Worm (Caenorhabditis elegans) whole organism, L4 larva: ENCODE measurements around the gene cpd-2.
A peak's percentile ranks its signal among the peaks of the same experiment; 100 is the strongest.

Source experiments
- D1046.2 ChIP-seq: fragments of 200-800 bp; sonication (Bioruptor generic); IDR thresholded peaks from 2 replicates; pipeline ENCODE4 v1.3.6; 2022; ENCODE audit warnings: missing genetic modification characterization, missing compliant biosample characterization
- F26F4.8 ChIP-seq: fragments of 200-800 bp; sonication (Bioruptor generic); conservative IDR thresholded peaks from 2 replicates; pipeline ENCODE4 v1.3.6; 2022; ENCODE audit warnings: missing genetic modification characterization, missing compliant biosample characterization
- F44E2.7 ChIP-seq: fragments of 200-800 bp; sonication (Bioruptor generic); IDR thresholded peaks from 2 replicates; pipeline ENCODE4 v2.1.2; 2022; ENCODE audit warnings: missing genetic modification characterization, missing compliant biosample characterization
- R02D3.7 ChIP-seq: fragments of 150-350 bp; sonication (generic microtip); optimal IDR thresholded peaks from 3 replicates; lab custom pipeline; 2014; ENCODE audit warnings: missing biosample characterization, missing genetic modification characterization
- T20F7.1 ChIP-seq: fragments of 200-800 bp; sonication (Bioruptor generic); optimal IDR thresholded peaks from 2 replicates; lab custom pipeline; 2018; ENCODE audit warnings: mild to moderate bottlenecking, missing genetic modification characterization, missing compliant biosample characterization
- Y105C5A.15 ChIP-seq: fragments of 200-800 bp; sonication (Bioruptor generic); IDR thresholded peaks from 2 replicates; pipeline ENCODE4 v1.3.6; 2022; ENCODE audit warnings: missing genetic modification characterization, missing compliant biosample characterization
- Y48G9A.11 ChIP-seq: fragments of 200-800 bp; sonication (Bioruptor generic); IDR thresholded peaks from 2 replicates; pipeline ENCODE4 v1.3.6; 2022; ENCODE audit warnings: missing genetic modification reagents, missing genetic modification characterization, missing compliant biosample characterization
- ZK337.2 ChIP-seq: fragments of 200-800 bp; sonication (Bioruptor generic); IDR thresholded peaks from 2 replicates; pipeline ENCODE4 v1.3.6; 2022; ENCODE audit warnings: missing genetic modification reagents, missing genetic modification characterization, missing compliant biosample characterization
- aha-1 ChIP-seq: fragments of 150-350 bp; peaks from one replicate; lab custom pipeline; 2014; ENCODE audit warnings: missing biosample characterization, missing genetic modification characterization
- ama-1 ChIP-seq: fragments of 150-350 bp; optimal IDR thresholded peaks from 2 replicates; lab custom pipeline; 2014; ENCODE audit warnings: inconsistent platforms, mixed read lengths
- arid-1 ChIP-seq: fragments of 200-800 bp; sonication (Bioruptor generic); conservative IDR thresholded peaks from 2 replicates; pipeline ENCODE4 v1.3.6; 2022; ENCODE audit warnings: missing genetic modification reagents, missing genetic modification characterization, missing compliant biosample characterization
- ceh-20 ChIP-seq: fragments of 200-800 bp; sonication (Bioruptor generic); IDR thresholded peaks from 2 replicates; pipeline ENCODE4 v1.3.6; 2022; ENCODE audit warnings: missing genetic modification reagents, missing genetic modification characterization, missing compliant biosample characterization
- ceh-28 ChIP-seq: fragments of 150-350 bp; optimal IDR thresholded peaks from 2 replicates; lab custom pipeline; 2014; ENCODE audit warnings: missing biosample characterization, missing genetic modification reagents, missing genetic modification characterization
- ceh-62 ChIP-seq: sonication (generic microtip); optimal IDR thresholded peaks from 2 replicates; lab custom pipeline; 2017; ENCODE audit warnings: missing biosample characterization, missing genetic modification characterization
- daf-16 ChIP-seq, 3 experiments: sonication (generic microtip); optimal IDR thresholded peaks; 2 replicates each; lab custom pipeline; 2016 to 2017; ENCODE audit warnings: missing genetic modification characterization in 3 of 3, missing genetic modification reagents in 3 of 3, mild to moderate bottlenecking in 2 of 3, missing compliant biosample characterization in 2 of 3, missing biosample characterization in 1 of 3, moderate library complexity in 1 of 3
- dmd-6 ChIP-seq: fragments of 200-800 bp; sonication (Bioruptor generic); IDR thresholded peaks from 2 replicates; pipeline ENCODE4 v1.3.6; 2022; ENCODE audit warnings: missing genetic modification reagents, missing genetic modification characterization, missing compliant biosample characterization
- dve-1 ChIP-seq: sonication (generic microtip); optimal IDR thresholded peaks from 2 replicates; lab custom pipeline; 2017; ENCODE audit warnings: antibody characterized with exemption, mild to moderate bottlenecking, missing genetic modification characterization, missing compliant biosample characterization; ENCODE audit not compliant: insufficient read depth
- egl-27 ChIP-seq: sonication (generic microtip); optimal IDR thresholded peaks from 3 replicates; lab custom pipeline; 2017; ENCODE audit warnings: missing biosample characterization, missing genetic modification reagents, missing genetic modification characterization
- hlh-11 ChIP-seq: fragments of 200-800 bp; sonication (Bioruptor generic); optimal IDR thresholded peaks from 2 replicates; lab custom pipeline; 2018; ENCODE audit warnings: mild to moderate bottlenecking, missing genetic modification characterization, missing compliant biosample characterization
- hmg-1.1 ChIP-seq: fragments of 200-800 bp; sonication (Bioruptor generic); IDR thresholded peaks from 2 replicates; pipeline ENCODE4 v1.3.6; 2022; ENCODE audit warnings: missing genetic modification reagents, missing genetic modification characterization, missing compliant biosample characterization
- lim-7 ChIP-seq: fragments of 200-800 bp; sonication (Bioruptor generic); IDR thresholded peaks from 2 replicates; pipeline ENCODE4 v1.3.6; 2022; ENCODE audit warnings: missing genetic modification characterization, missing compliant biosample characterization
- lin-29 ChIP-seq: fragments of 200-800 bp; sonication (Bioruptor generic); IDR thresholded peaks from 2 replicates; pipeline ENCODE4 v1.3.6; 2022; ENCODE audit warnings: missing genetic modification reagents, missing genetic modification characterization, missing compliant biosample characterization
- lin-39 ChIP-seq: fragments of 150-350 bp; optimal IDR thresholded peaks from 2 replicates; lab custom pipeline; 2014; ENCODE audit warnings: missing biosample characterization, missing genetic modification reagents, missing genetic modification characterization
- madf-5 ChIP-seq, 2 experiments: fragments of 200-800 bp; sonication (Bioruptor generic); IDR thresholded peaks; 2 replicates each; pipeline ENCODE4 v1.3.6; 2022; ENCODE audit warnings: missing compliant biosample characterization in 2 of 2, missing genetic modification characterization in 2 of 2
- mdl-1 ChIP-seq, 2 experiments: fragments of 150-350 bp in 1 of 2; sonication (generic microtip) in 1 of 2; optimal IDR thresholded peaks; 2 replicates each; lab custom pipeline; 2014 to 2017; ENCODE audit warnings: missing biosample characterization in 2 of 2, missing genetic modification characterization in 2 of 2
- mdt-29 ChIP-seq: fragments of 200-800 bp; sonication (Bioruptor generic); IDR thresholded peaks from 2 replicates; pipeline ENCODE4 v1.3.6; 2022; ENCODE audit warnings: missing genetic modification reagents, missing genetic modification characterization, missing compliant biosample characterization
- mxl-2 ChIP-seq: fragments of 200-800 bp; sonication (Bioruptor generic); conservative IDR thresholded peaks from 2 replicates; pipeline ENCODE4 v1.3.6; 2022; ENCODE audit warnings: missing genetic modification reagents, missing genetic modification characterization, missing compliant biosample characterization
- mxl-3 ChIP-seq: fragments of 200-800 bp; sonication (Bioruptor generic); optimal IDR thresholded peaks from 2 replicates; lab custom pipeline; 2018; ENCODE audit warnings: mild to moderate bottlenecking, missing genetic modification characterization, missing compliant biosample characterization
- nhr-10 ChIP-seq: fragments of 150-350 bp; optimal IDR thresholded peaks from 2 replicates; lab custom pipeline; 2014; ENCODE audit warnings: missing biosample characterization, missing genetic modification characterization
- nhr-11 ChIP-seq: fragments of 150-350 bp; optimal IDR thresholded peaks from 2 replicates; lab custom pipeline; 2014; ENCODE audit warnings: missing biosample characterization, missing genetic modification characterization
- nhr-111 ChIP-seq: fragments of 200-800 bp; sonication (Bioruptor generic); optimal IDR thresholded peaks from 2 replicates; lab custom pipeline; 2018; ENCODE audit warnings: mild to moderate bottlenecking, missing genetic modification characterization, missing compliant biosample characterization
- nhr-28 ChIP-seq: fragments of 150-350 bp; optimal IDR thresholded peaks from 2 replicates; lab custom pipeline; 2014; ENCODE audit warnings: missing biosample characterization, missing genetic modification characterization
- nhr-41 ChIP-seq: fragments of 200-800 bp; sonication (Bioruptor generic); IDR thresholded peaks from 2 replicates; pipeline ENCODE4 v1.3.6; 2022; ENCODE audit warnings: missing genetic modification reagents, missing genetic modification characterization, missing compliant biosample characterization
- nhr-42 ChIP-seq: fragments of 200-800 bp; sonication (Bioruptor generic); IDR thresholded peaks from 2 replicates; pipeline ENCODE4 v1.3.6; 2022; ENCODE audit warnings: missing genetic modification characterization, missing compliant biosample characterization
- nhr-77 ChIP-seq: fragments of 150-350 bp; optimal IDR thresholded peaks from 2 replicates; lab custom pipeline; 2014; ENCODE audit warnings: missing biosample characterization, missing genetic modification characterization
- pha-4 ChIP-seq, 2 experiments: fragments of 150-350 bp in 1 of 2; fragments of 200-800 bp in 1 of 2; sonication (Bioruptor generic) in 1 of 2; IDR thresholded peaks in 1 of 2; optimal IDR thresholded peaks in 1 of 2; 2 replicates each; pipeline versions ENCODE4 v1.3.6 to Lab custom; 2014 to 2022; ENCODE audit warnings: missing genetic modification characterization in 2 of 2, missing genetic modification reagents in 2 of 2, missing biosample characterization in 1 of 2, missing compliant biosample characterization in 1 of 2
- rbr-2 ChIP-seq: sonication (generic microtip); optimal IDR thresholded peaks from 2 replicates; lab custom pipeline; 2016; ENCODE audit warnings: missing genotype, missing genetic modification characterization, missing compliant biosample characterization
- set-16 ChIP-seq: fragments of 200-800 bp; sonication (Bioruptor generic); IDR thresholded peaks from 2 replicates; pipeline ENCODE4 v1.3.6; 2022; ENCODE audit warnings: missing genetic modification reagents, missing genetic modification characterization, missing compliant biosample characterization
- snpc-1.2 ChIP-seq: fragments of 200-800 bp; sonication (Bioruptor generic); IDR thresholded peaks from 2 replicates; pipeline ENCODE4 v1.3.6; 2022; ENCODE audit warnings: missing genetic modification reagents, missing genetic modification characterization, missing compliant biosample characterization
- tag-97 ChIP-seq: fragments of 200-800 bp; sonication (Bioruptor generic); IDR thresholded peaks from 2 replicates; pipeline ENCODE4 v1.3.6; 2022; ENCODE audit warnings: missing genetic modification characterization, missing compliant biosample characterization
- unc-130 ChIP-seq: sonication (generic microtip); optimal IDR thresholded peaks from 2 replicates; lab custom pipeline; 2016; ENCODE audit warnings: missing genetic modification reagents, missing genetic modification characterization, missing compliant biosample characterization
- vab-7 ChIP-seq: fragments of 200-800 bp; sonication (Bioruptor generic); IDR thresholded peaks from 2 replicates; pipeline ENCODE4 v1.3.6; 2022; ENCODE audit warnings: missing genetic modification reagents, missing genetic modification characterization, missing compliant biosample characterization
- zag-1 ChIP-seq: fragments of 150-350 bp; optimal IDR thresholded peaks from 2 replicates; lab custom pipeline; 2014; ENCODE audit warnings: missing biosample characterization, missing genetic modification characterization
- zfp-3 ChIP-seq: fragments of 200-800 bp; sonication (Bioruptor generic); conservative IDR thresholded peaks from 2 replicates; pipeline ENCODE4 v1.3.6; 2022; ENCODE audit warnings: missing genetic modification reagents, missing genetic modification characterization, missing compliant biosample characterization
- ztf-7 ChIP-seq: fragments of 150-350 bp; optimal IDR thresholded peaks from 2 replicates; lab custom pipeline; 2014; ENCODE audit warnings: missing biosample characterization, missing genetic modification characterization

cpd-2 gene

DNA sequence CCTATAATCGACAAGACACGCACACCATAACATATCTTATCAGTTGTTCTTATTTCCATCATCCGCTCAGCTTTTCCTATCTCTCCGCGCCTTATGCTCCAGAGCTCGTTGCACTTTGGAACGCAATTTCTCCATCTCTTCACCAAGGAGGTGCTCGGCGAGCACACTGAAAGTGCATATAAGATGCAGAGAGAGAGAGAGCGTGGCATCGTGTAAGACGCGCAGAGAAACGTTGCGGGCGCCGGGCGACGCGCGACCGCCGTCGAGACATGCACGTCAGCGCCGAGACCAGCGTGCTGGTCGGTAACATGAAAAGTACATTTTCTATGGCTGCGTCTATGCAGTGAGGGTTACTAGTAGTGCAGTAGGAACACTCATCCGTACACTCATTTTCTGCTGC, 25.1 kb upstream of the cpd-2 start (continued):
- TF ChIP-seq daf-16 (GFP tag; optimal IDR thresholded peaks at IDR 0.05; lab: Kevin White, UChicago) (peak; percentile 57 to 64), daf-16 (tag; optimal IDR thresholded peaks at IDR 0.05; lab: Kevin White, UChicago) (peak; percentile 76), pha-4 (GFP tag; IDR thresholded peaks at IDR 0.05; lab: Robert Waterston, UW) (peak; percentile 61), pha-4 (tag; optimal IDR thresholded peaks at IDR 0.05; lab: Kevin White, UChicago) (no peak), Y105C5A.15 (GFP tag; lab: Robert Waterston, UW) (no peak), hlh-11 (tag; lab: Kevin White, UChicago) (peak; percentile 96), vab-7 (no peak), ceh-20 (GFP tag; lab: Robert Waterston, UW) (peak; percentile 75; the same call in 1 of the 2 replicates), T20F7.1 (GFP tag; lab: Kevin White, UChicago) (peak; percentile 56), F44E2.7 (GFP tag; lab: Robert Waterston, UW) (no peak), lin-29 (GFP tag; lab: Robert Waterston, UW) (0 out of 2 replicates have a peak, but pooled peaks have one; percentile 29), arid-1 (GFP tag; lab: Robert Waterston, UW) (0 out of 2 replicates have a peak, but pooled peaks have one; percentile 38), F26F4.8 (GFP tag; lab: Robert Waterston, UW) (no peak), nhr-28 (tag; lab: Kevin White, UChicago) (peak; percentile 89), nhr-41 (no peak), tag-97 (GFP tag; lab: Robert Waterston, UW) (no peak), lim-7 (GFP tag; lab: Robert Waterston, UW) (no peak), rbr-2 (tag; lab: Kevin White, UChicago) (peak; percentile 80), nhr-42 (0 out of 2 replicates have a peak, but pooled peaks have one; percentile 44)
- TF ChIP-seq, all 104 proteins: peak for 43

DNA sequence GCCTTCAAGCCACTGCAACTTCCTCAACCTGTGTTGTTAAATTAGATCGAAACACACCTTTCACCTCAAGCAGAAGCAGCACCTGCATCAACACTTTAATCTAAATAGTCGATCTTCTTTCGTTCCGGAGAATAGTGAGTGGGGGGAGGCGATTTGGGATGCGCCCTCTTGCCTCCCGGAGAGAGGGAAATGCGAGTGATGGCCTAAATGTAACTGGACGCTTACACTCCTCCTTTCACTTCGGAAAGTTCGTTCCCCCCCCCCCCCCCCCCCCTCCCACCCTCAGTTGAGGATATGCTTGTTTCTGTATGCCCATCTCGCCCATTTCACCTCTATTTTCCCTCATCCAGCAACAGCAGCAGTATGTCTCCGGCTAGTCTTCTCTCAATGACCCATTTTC, 20.7 kb upstream of the cpd-2 start:
- TF ChIP-seq ceh-28 (tag; lab: Kevin White, UChicago) (no peak), mxl-3 (GFP tag; lab: Kevin White, UChicago) (no peak), ZK337.2 (GFP tag; lab: Robert Waterston, UW) (no peak), set-16 (peak; percentile 78)
- TF ChIP-seq, all 104 proteins: peak for 1

DNA sequence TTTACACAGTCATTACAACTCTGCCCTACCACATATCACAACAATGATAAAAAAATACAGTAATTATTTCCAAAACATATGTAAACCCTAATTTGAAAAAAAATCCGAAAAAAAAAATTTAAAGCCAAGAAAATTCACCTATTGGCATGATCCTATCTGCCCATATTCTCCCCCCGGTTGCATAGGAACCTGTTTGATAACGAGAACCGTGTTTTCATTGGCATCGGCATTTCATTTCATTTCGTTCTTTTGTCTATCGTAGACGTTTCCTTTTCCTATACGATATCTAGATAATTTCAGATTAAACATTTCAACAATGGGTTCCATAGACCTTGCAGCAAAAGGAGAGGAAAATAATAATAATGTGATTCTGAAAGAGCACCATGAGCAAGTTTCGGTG, 19.2 kb upstream of the cpd-2 start, which contains the start of gene mboa-1:
Gene mboa-1, plus strand, starts transcription at position 301 of the 400 bp plus-strand sequence.
- TF ChIP-seq nhr-11 (tag; lab: Kevin White, UChicago) (no peak), nhr-10 (tag; lab: Kevin White, UChicago) (no peak), hmg-1.1 (GFP tag; lab: Robert Waterston, UW) (no peak), mxl-2 (GFP tag; lab: Robert Waterston, UW) (no peak), ama-1 (no peak), snpc-1.2 (GFP tag; lab: Robert Waterston, UW) (no peak), zfp-3 (GFP tag; lab: Robert Waterston, UW) (no peak), zag-1 (tag; lab: Kevin White, UChicago) (no peak), nhr-28 (tag; lab: Kevin White, UChicago) (no peak)

DNA sequence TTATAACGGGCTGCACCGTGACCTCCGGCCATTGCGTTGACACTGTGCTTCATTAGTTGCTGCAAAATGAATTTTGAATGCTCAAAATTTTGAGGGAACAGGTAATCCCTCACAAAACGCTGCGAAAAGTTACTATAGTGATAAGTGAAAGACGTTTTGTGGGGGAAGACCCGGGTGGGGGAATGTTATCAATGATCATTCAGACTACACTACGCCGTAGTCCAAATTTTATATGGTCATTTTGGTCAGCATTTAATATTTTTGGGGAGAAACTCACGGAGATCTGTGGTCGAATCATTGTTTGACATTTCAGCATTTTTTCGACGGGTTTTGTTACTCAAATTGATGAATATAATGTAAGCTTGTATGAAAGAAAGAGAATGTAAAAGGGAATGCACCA, 10.5 kb upstream of the cpd-2 start:
- no peak for TF ChIP-seq zfp-3 (GFP tag; lab: Robert Waterston, UW)
- TF ChIP-seq mdl-1 (tag; optimal IDR thresholded peaks at IDR 0.05; lab: Kevin White, UChicago) = peak in 1 of 2 experiments; percentile 3
- no peak for TF ChIP-seq R02D3.7 (tag; lab: Kevin White, UChicago)
- peak; percentile 46 for TF ChIP-seq hlh-11 (tag; lab: Kevin White, UChicago)
- TF ChIP-seq dve-1 (tag; lab: Kevin White, UChicago) = peak; percentile 46
- TF ChIP-seq D1046.2 (GFP tag; lab: Robert Waterston, UW) = no peak
- no peak for TF ChIP-seq lin-39 (tag; lab: Kevin White, UChicago)
- TF ChIP-seq mxl-2 (GFP tag; lab: Robert Waterston, UW) = no peak
- TF ChIP-seq egl-27 (tag; lab: Kevin White, UChicago) = no peak
- TF ChIP-seq madf-5 (GFP tag; IDR thresholded peaks at IDR 0.05; lab: Robert Waterston, UW) = no peak
- TF ChIP-seq aha-1 = no peak
- TF ChIP-seq nhr-77 (tag; lab: Kevin White, UChicago) = peak; percentile 47
- no peak for TF ChIP-seq ztf-7
- no peak for TF ChIP-seq nhr-111 (GFP tag; lab: Kevin White, UChicago)
- TF ChIP-seq mdt-29 (GFP tag; lab: Robert Waterston, UW) = no peak
- TF ChIP-seq ceh-62 (tag; lab: Kevin White, UChicago) = no peak
- no peak for TF ChIP-seq unc-130 (GFP tag; lab: Kevin White, UChicago)
- no peak for TF ChIP-seq pha-4 (GFP tag; IDR thresholded peaks at IDR 0.05; lab: Robert Waterston, UW)
- no peak for TF ChIP-seq pha-4 (tag; optimal IDR thresholded peaks at IDR 0.05; lab: Kevin White, UChicago)
- peak; percentile 43 for TF ChIP-seq dmd-6 (GFP tag; lab: Robert Waterston, UW)
- no peak for TF ChIP-seq Y48G9A.11
- no peak for TF ChIP-seq daf-16 (GFP tag; optimal IDR thresholded peaks at IDR 0.05; lab: Kevin White, UChicago)
- peak; percentile 61 for TF ChIP-seq daf-16 (tag; optimal IDR thresholded peaks at IDR 0.05; lab: Kevin White, UChicago)
